Worm (Caenorhabditis elegans): ENCODE results near the gene ucp-4.

Gene ucp-4

DNA sequence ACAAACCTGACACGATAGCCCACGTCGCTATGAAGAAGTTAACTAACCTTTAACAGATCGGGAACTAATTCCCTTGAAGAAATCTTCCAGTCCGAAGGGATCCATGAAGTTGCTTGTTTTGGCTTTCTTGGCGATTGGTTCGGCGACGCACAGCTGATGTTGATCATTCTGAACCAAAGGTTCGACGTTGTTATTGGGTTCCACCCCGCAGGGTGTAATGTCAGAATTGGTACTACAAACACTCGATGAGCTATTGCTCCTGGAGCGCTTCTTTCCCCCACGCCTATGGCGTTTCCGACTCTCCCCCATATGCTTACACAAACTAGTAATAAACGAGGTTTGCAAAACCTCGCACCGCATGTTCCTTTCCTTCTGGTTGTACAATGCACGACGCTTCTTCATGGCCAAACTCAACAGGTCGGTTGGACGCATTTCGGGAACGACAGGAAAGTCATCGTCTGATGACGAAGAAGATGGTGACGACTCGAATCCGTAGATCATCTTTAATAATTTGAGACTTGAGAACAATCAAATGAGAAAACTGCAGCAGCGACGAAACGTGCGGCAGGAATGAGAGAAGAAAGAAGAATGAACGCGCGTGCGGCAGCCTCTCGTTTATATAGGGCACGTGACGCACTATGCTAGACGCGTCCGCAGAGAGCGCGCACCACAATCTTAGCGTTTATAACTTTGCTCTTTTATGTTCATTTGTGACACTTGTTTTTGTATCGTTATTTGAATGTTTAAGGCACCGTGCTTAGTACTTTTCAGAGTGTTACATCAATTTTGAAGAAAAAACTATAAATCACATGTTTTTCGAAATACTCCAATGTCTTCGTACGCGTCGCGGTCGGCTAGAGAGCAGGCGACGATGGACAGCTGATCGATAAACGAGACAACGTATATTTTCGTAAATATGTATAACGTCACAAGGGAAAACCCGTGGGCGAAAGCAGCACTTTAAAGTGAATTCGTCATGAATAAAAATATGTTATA lies 9.8 kb downstream of the ucp-4 start, which contains the start of gene tos-1 (continued):
- TF ChIP-seq lin-32 (GFP tag; optimal IDR thresholded peaks at IDR 0.05) (peak; percentile 51), ceh-43 (GFP tag; optimal IDR thresholded peaks at IDR 0.05) (peak; percentile 92), ceh-83 (GFP tag; optimal IDR thresholded peaks at IDR 0.05) (peak; percentile 82), ztf-11 (tag; optimal IDR thresholded peaks at IDR 0.05) (peak; percentile 96), elt-1 (tag; optimal IDR thresholded peaks at IDR 0.05; ENCODE audit: borderline replicate concordance, insufficient read depth) (peak; percentile 52), flh-1 (GFP tag; optimal IDR thresholded peaks at IDR 0.05) (peak; percentile 27), elt-3 (tag; optimal IDR thresholded peaks at IDR 0.05) (peak; percentile 74)

DNA sequence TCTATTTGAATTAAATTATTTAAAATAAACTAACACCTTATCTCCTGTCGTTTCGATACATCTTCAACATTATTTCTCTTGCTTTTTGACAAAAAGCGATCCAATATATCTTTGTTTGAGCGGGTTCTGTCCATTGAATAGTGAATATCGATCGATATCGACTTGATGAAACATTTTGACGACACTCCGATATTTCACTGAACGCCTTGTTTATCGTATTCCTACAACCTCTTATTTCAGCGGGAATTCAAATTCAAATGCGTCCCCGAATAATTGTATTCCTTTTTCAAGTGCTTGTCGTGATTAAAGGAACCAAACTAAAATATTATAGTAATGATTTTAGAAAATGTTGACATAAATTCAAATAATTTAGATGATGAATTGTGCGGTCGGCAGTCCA lies 12.7 kb downstream of the ucp-4 start, which contains the start of the genes K07B1.7 and try-5:
TSS of gene K07B1.7 (minus strand) at position 159 of the 400 bp plus-strand sequence.
TSS of gene try-5 (plus strand) at position 241 of the 400 bp plus-strand sequence.
- TF ChIP-seq unc-39 (tag; optimal IDR thresholded peaks at IDR 0.05) (no peak), lin-13 (tag; optimal IDR thresholded peaks at IDR 0.05) (peak; percentile 2), bed-3 (GFP tag; optimal IDR thresholded peaks at IDR 0.05) (no peak), lsy-2 (tag; optimal IDR thresholded peaks at IDR 0.05) (peak; percentile 75), mep-1 (tag; optimal IDR thresholded peaks at IDR 0.05) (peak; percentile 65), pha-4 (tag; optimal IDR thresholded peaks at IDR 0.05) (peak; percentile 45), ces-1 (GFP tag; optimal IDR thresholded peaks at IDR 0.05) (peak; percentile 83), ceh-39 (tag; optimal IDR thresholded peaks at IDR 0.05) (peak; percentile 91), mab-5 (tag; optimal IDR thresholded peaks at IDR 0.05) (no peak), mls-2 (tag; optimal IDR thresholded peaks at IDR 0.05) (no peak), nhr-237 (tag; optimal IDR thresholded peaks at IDR 0.05) (peak; percentile 48), elt-3 (tag; optimal IDR thresholded peaks at IDR 0.05) (no peak), snpc-4 (tag; optimal IDR thresholded peaks at IDR 0.05) (no peak), sptf-1 (tag; optimal IDR thresholded peaks at IDR 0.05) (no peak)

DNA sequence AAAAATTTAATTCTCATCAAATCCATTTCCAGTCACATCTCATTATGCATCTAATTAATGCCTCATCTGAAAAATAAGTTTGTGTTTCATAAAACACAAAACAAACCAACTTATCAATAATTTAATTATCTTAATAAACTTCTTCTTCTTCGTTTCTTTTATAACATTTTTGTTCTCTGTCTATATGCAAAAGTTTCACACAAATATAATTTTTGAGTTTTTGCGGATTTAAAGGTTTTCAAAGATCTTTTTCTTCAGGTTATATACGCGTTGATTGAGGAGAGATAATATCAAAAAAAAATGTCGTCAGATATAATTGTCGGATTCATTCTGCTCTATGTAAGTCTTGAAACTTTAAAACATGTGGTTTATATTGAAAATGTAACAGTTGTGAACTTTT lies 15.6 kb downstream of the ucp-4 start, which contains the start of gene srx-47:
TSS of gene srx-47 (plus strand) at position 301 of the 400 bp plus-strand sequence.
- TF ChIP-seq pha-4 (tag; optimal IDR thresholded peaks at IDR 0.05) (no peak), mls-2 (tag; optimal IDR thresholded peaks at IDR 0.05) (no peak), drap-1 (GFP tag; optimal IDR thresholded peaks at IDR 0.05) (no peak), flh-1 (GFP tag; optimal IDR thresholded peaks at IDR 0.05) (no peak), unc-62 (GFP tag; optimal IDR thresholded peaks at IDR 0.05) (no peak), sem-2 (GFP tag; optimal IDR thresholded peaks at IDR 0.05) (no peak)

DNA sequence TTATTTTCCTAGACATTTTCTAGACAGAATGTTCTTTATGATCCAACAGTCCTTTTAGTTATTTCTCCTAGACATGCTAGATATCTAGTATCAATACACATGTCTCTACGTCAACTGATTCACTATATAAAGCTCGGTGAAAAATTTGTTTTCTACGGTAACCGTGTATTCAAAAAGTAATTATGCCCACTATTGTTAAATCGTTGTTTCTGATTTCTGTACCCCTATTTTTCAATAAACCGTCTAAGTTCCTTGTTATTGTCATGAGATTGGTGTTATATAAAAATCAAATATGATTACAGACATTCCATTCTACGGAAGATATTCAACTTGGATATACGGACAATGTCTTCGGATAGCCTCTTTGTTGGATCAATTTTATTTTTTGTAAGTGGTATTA lies 18.8 kb downstream of the ucp-4 start, which contains the start of gene srx-46:
TSS of gene srx-46 (plus strand) at position 301 of the 400 bp plus-strand sequence.
- TF ChIP-seq mls-2 (tag; optimal IDR thresholded peaks at IDR 0.05) (no peak), snpc-4 (tag; optimal IDR thresholded peaks at IDR 0.05) (no peak)

DNA sequence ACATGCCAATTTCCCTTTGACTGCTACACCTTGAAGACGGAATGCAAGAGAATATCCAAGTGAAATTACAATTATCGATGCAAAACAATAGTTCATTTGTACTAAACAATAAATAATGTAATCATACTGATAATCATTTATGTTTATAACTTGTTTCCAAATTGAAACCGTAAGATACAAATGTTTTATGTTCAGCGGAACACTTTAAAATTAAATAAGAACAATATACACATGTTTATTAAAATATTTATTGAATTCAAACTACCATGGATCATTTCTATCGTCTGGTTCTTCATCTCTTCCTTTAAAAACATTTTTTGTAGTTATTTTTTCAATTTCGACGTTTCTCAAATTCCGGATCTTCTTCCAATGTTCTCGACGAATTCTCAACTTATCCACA lies 21.3 kb downstream of the ucp-4 start, which contains the start of gene ttr-40:
TSS of gene ttr-40 (minus strand) at position 101 of the 400 bp plus-strand sequence.
- TF ChIP-seq cnd-1 (tag; optimal IDR thresholded peaks at IDR 0.05) (no peak), elt-3 (tag; optimal IDR thresholded peaks at IDR 0.05) (no peak)

DNA sequence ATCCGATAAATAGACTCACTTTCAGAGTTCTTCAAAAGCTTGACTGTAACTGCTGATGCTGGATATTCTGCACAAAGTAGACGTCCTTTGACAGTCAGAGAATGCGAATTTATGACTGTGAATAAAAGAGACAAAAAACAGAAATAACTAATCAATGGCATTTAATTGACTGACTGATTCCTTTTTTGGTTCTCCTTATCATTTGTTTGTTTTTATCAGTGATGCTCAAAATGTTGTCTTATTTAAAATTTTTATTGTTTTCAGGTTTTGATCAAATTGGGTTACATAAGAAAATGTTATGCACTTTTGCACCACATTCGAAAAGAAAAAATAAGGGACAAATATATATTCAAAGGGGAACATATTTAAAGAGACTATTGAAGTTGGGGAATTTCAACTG lies 22.2 kb downstream of the ucp-4 start, which contains the start of gene ttr-49:
TSS of gene ttr-49 (minus strand) at position 171 of the 400 bp plus-strand sequence.
- TF ChIP-seq drap-1 (GFP tag; optimal IDR thresholded peaks at IDR 0.05), result no peak
- no peak for TF ChIP-seq lin-13 (tag; optimal IDR thresholded peaks at IDR 0.05)
- no peak for TF ChIP-seq mls-2 (tag; optimal IDR thresholded peaks at IDR 0.05)
- TF ChIP-seq nhr-2 (tag; optimal IDR thresholded peaks at IDR 0.05), result no peak
- no peak for TF ChIP-seq lsy-2 (tag; optimal IDR thresholded peaks at IDR 0.05)
- TF ChIP-seq M03D4.4 (tag; optimal IDR thresholded peaks at IDR 0.05), result no peak
- no peak for TF ChIP-seq flh-1 (GFP tag; optimal IDR thresholded peaks at IDR 0.05)
- no peak for TF ChIP-seq nhr-76 (tag; optimal IDR thresholded peaks at IDR 0.05)
- no peak for TF ChIP-seq unc-120 (tag; optimal IDR thresholded peaks at IDR 0.05; ENCODE audit: poor library complexity, severe bottlenecking)

Measured in whole organism, mixed stage, embryonic.